Fruit fly (Drosophila melanogaster) whole organism, embryonic: ENCODE results near the gene Theg.

Experiments used
- Atf3 ChIP-seq: fragments of 200-800 bp; sonication (Bioruptor generic); optimal IDR thresholded peaks from 3 replicates; lab custom pipeline; 2016; ENCODE audit warnings: missing biosample characterization, missing genetic modification characterization
- Atf6 ChIP-seq: fragments of 200-800 bp; sonication (Bioruptor generic); IDR thresholded peaks from 2 replicates; pipeline ENCODE4 v1.3.6; 2022; ENCODE audit warnings: missing biosample characterization, missing genetic modification characterization
- BtbVII ChIP-seq: fragments of 200-800 bp; sonication (Bioruptor generic); optimal IDR thresholded peaks from 3 replicates; lab custom pipeline; 2017; ENCODE audit warnings: missing biosample characterization, mild to moderate bottlenecking, missing genetic modification characterization
- CG10267 ChIP-seq: fragments of 200-800 bp; sonication (Bioruptor generic); optimal IDR thresholded peaks from 2 replicates; lab custom pipeline; 2018; ENCODE audit warnings: missing biosample characterization, mild to moderate bottlenecking, missing genetic modification characterization, moderate library complexity
- CG10366 ChIP-seq: fragments of 200-800 bp; sonication (Bioruptor generic); IDR thresholded peaks from 2 replicates; pipeline ENCODE4 v1.3.6; 2022; ENCODE audit warnings: missing biosample characterization, missing genetic modification characterization
- CG11560 ChIP-seq: fragments of 200-800 bp; sonication (Bioruptor generic); IDR thresholded peaks from 3 replicates; pipeline ENCODE4 v1.3.6; 2022; ENCODE audit warnings: missing biosample characterization, missing genetic modification characterization
- CG12391 ChIP-seq: fragments of 200-800 bp; sonication (Bioruptor generic); optimal IDR thresholded peaks from 3 replicates; lab custom pipeline; 2018; ENCODE audit warnings: missing biosample characterization, mild to moderate bottlenecking, missing genetic modification characterization, moderate library complexity
- CG14710 ChIP-seq: fragments of 200-800 bp; sonication (Bioruptor generic); optimal IDR thresholded peaks from 3 replicates; lab custom pipeline; 2019; ENCODE audit warnings: missing biosample characterization, mild to moderate bottlenecking, missing genetic modification characterization, moderate library complexity
- CG15073 ChIP-seq: fragments of 200-800 bp; sonication (Bioruptor generic); optimal IDR thresholded peaks from 2 replicates; lab custom pipeline; 2016; ENCODE audit warnings: missing biosample characterization, missing genetic modification characterization
- CG15514 ChIP-seq: fragments of 200-800 bp; sonication (Bioruptor generic); optimal IDR thresholded peaks from 3 replicates; lab custom pipeline; 2017; ENCODE audit warnings: missing biosample characterization, missing genetic modification characterization, mild to moderate bottlenecking, moderate library complexity, missing genetic modification reagents
- CG17328 ChIP-seq: fragments of 200-800 bp; sonication (Bioruptor generic); IDR thresholded peaks from 2 replicates; pipeline ENCODE4 v1.3.6; 2022; ENCODE audit warnings: missing biosample characterization, missing genetic modification characterization
- CG1792 ChIP-seq: fragments of 200-800 bp; sonication (Bioruptor generic); optimal IDR thresholded peaks from 2 replicates; lab custom pipeline; 2016; ENCODE audit warnings: missing biosample characterization, missing genetic modification characterization
- CG18011 ChIP-seq: fragments of 200-800 bp; sonication (Bioruptor generic); optimal IDR thresholded peaks from 2 replicates; lab custom pipeline; 2017; ENCODE audit warnings: missing biosample characterization, missing genetic modification characterization, mild to moderate bottlenecking, moderate library complexity, missing genotype
- CG2116 ChIP-seq: fragments of 200-800 bp; sonication (Bioruptor generic); optimal IDR thresholded peaks from 3 replicates; lab custom pipeline; 2018; ENCODE audit warnings: missing biosample characterization, mild to moderate bottlenecking, missing genetic modification characterization
- CG31365 ChIP-seq: fragments of 200-800 bp; sonication (Bioruptor generic); optimal IDR thresholded peaks from 2 replicates; lab custom pipeline; 2018; ENCODE audit warnings: missing biosample characterization, mild to moderate bottlenecking, missing genetic modification characterization
- CG3995 ChIP-seq: fragments of 200-800 bp; sonication (Bioruptor generic); optimal IDR thresholded peaks from 3 replicates; lab custom pipeline; 2016; ENCODE audit warnings: missing biosample characterization, missing genetic modification characterization
- CG4707 ChIP-seq: fragments of 200-800 bp; sonication (Bioruptor generic); optimal IDR thresholded peaks from 2 replicates; lab custom pipeline; 2018; ENCODE audit warnings: missing biosample characterization, mild to moderate bottlenecking, missing genetic modification characterization, moderate library complexity
- CG8478 ChIP-seq: fragments of >200 bp; optimal IDR thresholded peaks from 2 replicates; lab custom pipeline; 2018
- CG9437 ChIP-seq: fragments of 200-800 bp; sonication (Bioruptor generic); optimal IDR thresholded peaks from 2 replicates; lab custom pipeline; 2018; ENCODE audit warnings: missing biosample characterization, mild to moderate bottlenecking, missing genetic modification characterization
- Camta ChIP-seq: fragments of 200-800 bp; sonication (Bioruptor generic); optimal IDR thresholded peaks from 2 replicates; lab custom pipeline; 2016; ENCODE audit warnings: missing biosample characterization, missing genetic modification characterization
- Dip2 ChIP-seq: fragments of 200-800 bp; sonication (Bioruptor generic); IDR thresholded peaks from 2 replicates; pipeline ENCODE4 v1.3.6; 2022; ENCODE audit warnings: missing biosample characterization, missing genetic modification characterization
- Fer1 ChIP-seq: fragments of 200-800 bp; sonication (Bioruptor generic); optimal IDR thresholded peaks from 2 replicates; lab custom pipeline; 2017; ENCODE audit warnings: missing biosample characterization, mild to moderate bottlenecking, missing genetic modification characterization
- GATAe ChIP-seq: fragments of 200-800 bp; sonication (Bioruptor generic); conservative IDR thresholded peaks from 2 replicates; pipeline ENCODE4 v1.3.6; 2022; ENCODE audit warnings: missing biosample characterization, missing genetic modification characterization
- HLH54F ChIP-seq: fragments of 200-800 bp; sonication (Bioruptor generic); optimal IDR thresholded peaks from 3 replicates; lab custom pipeline; 2016; ENCODE audit warnings: missing biosample characterization, missing genetic modification characterization
- HmgD ChIP-seq: fragments of 200-800 bp; sonication (Bioruptor generic); optimal IDR thresholded peaks from 3 replicates; lab custom pipeline; 2016; ENCODE audit warnings: missing biosample characterization, missing genetic modification characterization
- Lim3 ChIP-seq: fragments of 200-800 bp; sonication (Bioruptor generic); IDR thresholded peaks from 2 replicates; pipeline ENCODE4 v1.3.6; 2022; ENCODE audit warnings: missing biosample characterization, missing genetic modification characterization
- Nf-YC ChIP-seq: fragments of 200-800 bp; optimal IDR thresholded peaks from 3 replicates; lab custom pipeline; 2019; ENCODE audit warnings: missing biosample characterization, mild to moderate bottlenecking, missing genetic modification characterization, moderate library complexity
- PHDP ChIP-seq: fragments of 200-800 bp; sonication (Bioruptor generic); optimal IDR thresholded peaks from 3 replicates; lab custom pipeline; 2018; ENCODE audit warnings: missing biosample characterization, mild to moderate bottlenecking, missing genetic modification characterization, moderate library complexity
- Rx ChIP-seq: fragments of 200-800 bp; sonication (Bioruptor generic); IDR thresholded peaks from 2 replicates; pipeline ENCODE4 v1.3.6; 2022; ENCODE audit warnings: missing biosample characterization, missing genetic modification characterization
- Xbp1 ChIP-seq: fragments of 200-800 bp; sonication (Bioruptor generic); optimal IDR thresholded peaks from 3 replicates; lab custom pipeline; 2016; ENCODE audit warnings: missing biosample characterization, mild to moderate bottlenecking, missing genetic modification characterization
- ara ChIP-seq: fragments of 200-800 bp; sonication (Bioruptor generic); IDR thresholded peaks from 2 replicates; pipeline ENCODE4 v1.3.6; 2022; ENCODE audit warnings: missing biosample characterization, missing genetic modification characterization
- az2 ChIP-seq: fragments of 200-800 bp; sonication (Bioruptor generic); optimal IDR thresholded peaks from 3 replicates; lab custom pipeline; 2016; ENCODE audit warnings: missing biosample characterization, missing genetic modification characterization
- bbx ChIP-seq: fragments of 200-800 bp; sonication (Bioruptor generic); IDR thresholded peaks from 2 replicates; pipeline ENCODE4 v1.3.6; 2022; ENCODE audit warnings: missing biosample characterization, missing genetic modification characterization; ENCODE audit not compliant: partially characterized antibody
- chm ChIP-seq: fragments of 200-800 bp; sonication (Bioruptor generic); IDR thresholded peaks from 2 replicates; pipeline ENCODE4 v1.3.6; 2022; ENCODE audit warnings: missing biosample characterization, missing genetic modification characterization
- ewg ChIP-seq: fragments of 200-800 bp; sonication (Bioruptor generic); optimal IDR thresholded peaks from 3 replicates; lab custom pipeline; 2017; ENCODE audit warnings: mild to moderate bottlenecking, missing biosample characterization, missing genetic modification reagents, missing genetic modification characterization
- gcm ChIP-seq: fragments of 200-800 bp; sonication (Bioruptor generic); optimal IDR thresholded peaks from 2 replicates; lab custom pipeline; 2019; ENCODE audit warnings: missing biosample characterization, mild to moderate bottlenecking, missing genetic modification characterization, moderate library complexity
- h ChIP-seq: fragments of >200 bp; optimal IDR thresholded peaks from 2 replicates; lab custom pipeline; 2017
- hkb ChIP-seq, 2 experiments: fragments of 200-800 bp in 1 of 2; fragments of >200 bp in 1 of 2; sonication (Bioruptor generic) in 1 of 2; IDR thresholded peaks in 1 of 2; optimal IDR thresholded peaks in 1 of 2; 2 replicates each; pipeline versions ENCODE4 v1.3.6 to Lab custom; 2017 to 2022; ENCODE audit warnings: missing biosample characterization in 1 of 2, missing genetic modification characterization in 1 of 2
- jing ChIP-seq: fragments of 200-800 bp; sonication (Bioruptor generic); optimal IDR thresholded peaks from 2 replicates; lab custom pipeline; 2018; ENCODE audit warnings: missing biosample characterization, mild to moderate bottlenecking, missing genetic modification characterization
- kah ChIP-seq: fragments of 200-800 bp; sonication (Bioruptor generic); optimal IDR thresholded peaks from 2 replicates; lab custom pipeline; 2018; ENCODE audit warnings: missing biosample characterization, mild to moderate bottlenecking, missing genetic modification characterization
- knrl ChIP-seq: fragments of 200-800 bp; sonication (Bioruptor generic); IDR thresholded peaks from 3 replicates; pipeline ENCODE4 v1.3.6; 2022; ENCODE audit warnings: missing biosample characterization, missing genetic modification characterization; ENCODE audit not compliant: partially characterized antibody
- lilli ChIP-seq: fragments of 200-800 bp; sonication (Bioruptor generic); optimal IDR thresholded peaks from 3 replicates; lab custom pipeline; 2016; ENCODE audit warnings: missing biosample characterization, missing genetic modification characterization
- odd ChIP-seq: fragments of 200-800 bp; sonication (Bioruptor generic); optimal IDR thresholded peaks from 2 replicates; lab custom pipeline; 2017; ENCODE audit warnings: missing biosample characterization, mild to moderate bottlenecking, missing genetic modification characterization
- prd ChIP-seq, 3 experiments: fragments of >200 bp in 2 of 3; fragments of 200-800 bp in 1 of 3; sonication (Bioruptor generic) in 1 of 3; optimal IDR thresholded peaks in 2 of 3; IDR thresholded peaks in 1 of 3; 2 replicates in 2 of 3; 3 replicates in 1 of 3; pipeline versions ENCODE4 v1.3.6 to Lab custom; 2017 to 2022; ENCODE audit warnings: missing biosample characterization in 1 of 3, missing genetic modification characterization in 1 of 3
- run ChIP-seq: fragments of 200-800 bp; sonication (Bioruptor generic); optimal IDR thresholded peaks from 3 replicates; lab custom pipeline; 2018; ENCODE audit warnings: missing biosample characterization, mild to moderate bottlenecking, missing genetic modification characterization
- sc ChIP-seq, 3 experiments: fragments of >200 bp in 2 of 3; fragments of 200-800 bp in 1 of 3; sonication (Bioruptor generic) in 1 of 3; optimal IDR thresholded peaks; 2 replicates in 2 of 3; 3 replicates in 1 of 3; lab custom pipeline; 2017; ENCODE audit warnings: mild to moderate bottlenecking in 1 of 3, missing biosample characterization in 1 of 3, missing genetic modification characterization in 1 of 3, missing genetic modification reagents in 1 of 3
- ssp ChIP-seq: fragments of 200-800 bp; sonication (Bioruptor generic); IDR thresholded peaks from 2 replicates; pipeline ENCODE4 v1.3.6; 2022; ENCODE audit warnings: missing biosample characterization, missing genetic modification characterization
- stwl ChIP-seq: fragments of 200-800 bp; sonication (Bioruptor generic); optimal IDR thresholded peaks from 3 replicates; lab custom pipeline; 2018; ENCODE audit warnings: missing biosample characterization, mild to moderate bottlenecking, missing genetic modification characterization, moderate library complexity
- ttk ChIP-seq: fragments of 200-800 bp; sonication (Bioruptor generic); IDR thresholded peaks from 2 replicates; pipeline ENCODE4 v2.1.2; 2022; ENCODE audit warnings: missing biosample characterization, missing genetic modification characterization
- zfh1 ChIP-seq: fragments of 200-800 bp; sonication (Bioruptor generic); IDR thresholded peaks from 3 replicates; pipeline ENCODE4 v1.3.6; 2022; ENCODE audit warnings: missing biosample characterization, missing genetic modification characterization

The Theg gene

DNA sequence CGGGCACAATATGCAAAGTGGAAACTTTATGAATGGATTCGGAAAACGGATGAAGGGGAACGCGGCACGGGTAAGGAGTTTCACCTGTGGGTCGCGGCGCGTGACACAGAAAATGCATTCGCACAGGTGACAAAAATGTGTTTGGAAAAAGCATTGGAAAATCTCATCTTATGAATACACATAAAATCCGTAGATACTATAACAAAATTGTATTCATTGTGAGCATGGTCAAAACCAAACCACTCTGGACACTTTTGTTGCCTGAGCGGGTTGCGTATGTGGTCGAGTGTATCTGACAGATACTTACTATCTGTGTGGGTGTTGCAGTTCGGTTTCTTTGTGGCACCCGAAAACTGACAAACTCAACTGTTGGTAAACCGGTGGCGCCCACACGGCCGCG, 25.0 kb downstream of the Theg start (continued):
- TF ChIP-seq Dip2 (GFP tag; lab: Robert Waterston, UW) (no peak), hkb (optimal IDR thresholded peaks at IDR 0.05; lab: Kevin White, UChicago) (no peak), hkb (GFP tag; IDR thresholded peaks at IDR 0.05; lab: Robert Waterston, UW) (peak; percentile 83), CG18011 (GFP tag; lab: Kevin White, UChicago) (no peak), odd (GFP tag; lab: Kevin White, UChicago) (no peak), Lim3 (no peak), CG2116 (GFP tag; lab: Kevin White, UChicago) (peak; percentile 9), sc (optimal IDR thresholded peaks at IDR 0.05; lab: Kevin White, UChicago) (no peak), sc (GFP tag; optimal IDR thresholded peaks at IDR 0.05; lab: Kevin White, UChicago) (no peak), Rx (peak; percentile 72), CG15514 (GFP tag; lab: Kevin White, UChicago) (no peak), HmgD (GFP tag; lab: Kevin White, UChicago) (no peak), ara (GFP tag; lab: Robert Waterston, UW) (peak; percentile 60), CG12391 (tag; lab: Kevin White, UChicago) (peak; percentile 61), stwl (tag; lab: Kevin White, UChicago) (no peak), Camta (GFP tag; lab: Kevin White, UChicago) (peak; percentile 2), Atf3 (GFP tag; lab: Kevin White, UChicago) (no peak), CG17328 (GFP tag; lab: Robert Waterston, UW) (peak; percentile 78), GATAe (GFP tag; lab: Robert Waterston, UW) (no peak), CG3995 (GFP tag; lab: Kevin White, UChicago) (no peak), ewg (GFP tag; lab: Kevin White, UChicago) (peak; percentile 32), CG10366 (peak; percentile 57), CG10267 (tag; lab: Kevin White, UChicago) (no peak), BtbVII (GFP tag; lab: Kevin White, UChicago) (no peak), bbx (GFP tag; lab: Robert Waterston, UW) (no peak), CG14710 (tag; lab: Kevin White, UChicago) (peak; percentile 18), CG15073 (GFP tag; lab: Kevin White, UChicago) (no peak), run (tag; lab: Kevin White, UChicago) (no peak), CG1792 (no peak), ttk (GFP tag; lab: Robert Waterston, UW) (peak; percentile 52), CG9437 (GFP tag; lab: Kevin White, UChicago) (no peak), ssp (no peak; the same call in 1 of the 2 replicates), HLH54F (no peak), kah (GFP tag; lab: Kevin White, UChicago) (no peak), chm (GFP tag; lab: Robert Waterston, UW) (peak; percentile 66), Xbp1 (GFP tag; lab: Kevin White, UChicago) (peak; percentile 61), PHDP (tag; lab: Kevin White, UChicago) (no peak), jing (no peak), lilli (peak; percentile 36), prd (optimal IDR thresholded peaks at IDR 0.05; lab: Kevin White, UChicago) (no peak), prd (GFP tag; IDR thresholded peaks at IDR 0.05; lab: Robert Waterston, UW) (peak; percentile 80), zfh1 (GFP tag; lab: Robert Waterston, UW) (peak; percentile 86), CG4707 (GFP tag; lab: Kevin White, UChicago) (no peak), az2 (GFP tag; lab: Kevin White, UChicago) (peak; percentile 71), knrl (GFP tag; lab: Robert Waterston, UW) (no peak), CG31365 (tag; lab: Kevin White, UChicago) (no peak), h (lab: Kevin White, UChicago) (no peak), gcm (GFP tag; lab: Kevin White, UChicago) (no peak), Nf-YC (no peak), Atf6 (GFP tag; lab: Robert Waterston, UW) (0 out of 2 replicates have a peak, but pooled peaks have one; percentile 27), CG8478 (lab: Kevin White, UChicago) (no peak), CG11560 (tag; lab: Robert Waterston, UW) (no peak), Fer1 (GFP tag; lab: Kevin White, UChicago) (peak; percentile 6)
